Fruit fly (Drosophila melanogaster): ENCODE measurements around the gene Osi8.

DNA sequence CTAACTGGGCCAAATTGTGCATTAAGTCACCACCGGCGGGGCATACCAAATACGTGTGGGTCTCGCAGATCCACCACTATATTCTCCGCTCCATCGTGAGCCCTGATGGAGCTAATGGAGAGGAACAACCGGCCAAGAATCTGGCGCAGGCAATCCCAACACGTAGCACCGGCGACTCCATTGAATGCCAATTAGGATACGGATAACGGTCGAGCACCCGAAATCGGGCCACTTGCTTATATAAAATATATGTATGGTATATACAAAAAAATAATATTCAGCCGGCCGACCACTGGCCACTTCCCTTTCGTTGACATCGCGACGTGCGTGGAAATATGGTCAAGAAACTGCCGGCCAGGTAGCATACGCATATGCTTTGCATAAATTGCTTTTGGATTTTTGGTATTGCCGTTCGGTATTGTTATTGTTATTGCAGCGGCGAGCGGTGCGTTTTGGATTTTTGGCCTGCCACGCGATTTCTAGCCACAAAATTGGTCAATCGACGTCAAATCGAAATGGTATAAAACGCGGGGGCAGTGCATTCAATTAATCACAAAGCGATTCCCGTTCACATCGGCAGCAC lies 46.4 kb downstream of the Osi8 start, which contains the start of gene Osi15:
- TF ChIP-seq Abd-B (GFP tag; optimal IDR thresholded peaks at IDR 0.05) (no peak), Hr78 (GFP tag; optimal IDR thresholded peaks at IDR 0.05) (no peak), yki (optimal IDR thresholded peaks at IDR 0.05) (no peak), CG8765 (GFP tag; IDR thresholded peaks at IDR 0.05) (no peak), Deaf1 (tag; optimal IDR thresholded peaks at IDR 0.05) (no peak), gro (GFP tag; optimal IDR thresholded peaks at IDR 0.05) (no peak), NC2α (GFP tag; optimal IDR thresholded peaks at IDR 0.05) (no peak), tx (GFP tag; optimal IDR thresholded peaks at IDR 0.05) (no peak), CG7745 (tag; optimal IDR thresholded peaks at IDR 0.05) (no peak), CG30020 (tag; optimal IDR thresholded peaks at IDR 0.05) (no peak), gce (GFP tag; IDR thresholded peaks at IDR 0.05) (no peak), CG1233 (GFP tag; optimal IDR thresholded peaks at IDR 0.05) (no peak)
